Fruit fly (Drosophila melanogaster) S2 (cell line): Measurements from ENCODE around the gene dimm.
A peak's percentile ranks its signal among the peaks of the same experiment; 100 is the strongest.

Experiments
- CG8478 ChIP-seq: fragments of >200 bp; optimal IDR thresholded peaks from 2 replicates; lab custom pipeline; 2018
- CTCF ChIP-seq, 2 experiments: fragments of >200 bp; optimal IDR thresholded peaks; 2 replicates each; lab custom pipeline; 2018

DNA sequence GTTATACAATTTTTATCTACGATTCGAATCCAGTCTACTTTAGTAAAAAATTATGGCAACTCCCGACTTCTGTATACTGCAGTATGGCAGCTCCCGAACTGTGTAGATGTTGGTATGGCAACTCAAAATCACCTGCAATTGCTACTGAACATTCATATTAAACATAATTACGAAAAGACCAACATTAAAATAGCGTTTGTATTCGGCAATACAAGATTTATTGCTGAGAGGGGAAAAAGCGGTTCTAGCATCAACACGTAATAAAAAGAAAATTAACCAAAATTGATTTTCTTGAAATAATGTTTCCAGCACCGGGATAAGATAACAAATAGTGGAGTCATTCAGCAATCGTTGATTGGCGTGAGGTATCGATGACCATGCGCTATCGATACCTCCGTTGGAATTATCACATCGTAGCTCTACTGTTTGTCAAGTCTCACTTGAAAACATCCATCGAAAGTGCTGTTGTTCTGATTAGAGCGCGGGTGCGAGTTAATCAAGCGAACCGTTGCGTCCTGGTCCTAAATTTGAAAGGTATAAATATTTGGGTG is 12.7 kb downstream of the dimm start, which contains the start of gene Tsp39D:
- TF ChIP-seq CTCF (optimal IDR thresholded peaks at IDR 0.05; lab: Kevin White, UChicago) (peak; percentile 37 to 48), CG8478 (lab: Kevin White, UChicago) (no peak)
